Worm (Caenorhabditis elegans) whole organism, late embryonic: ENCODE data around the gene ZC506.1.

Experiments
- ahr-1 ChIP-seq: sonication (generic microtip); optimal IDR thresholded peaks from 2 replicates; lab custom pipeline; 2016; ENCODE audit warnings: missing genetic modification characterization, missing compliant biosample characterization
- ceh-14 ChIP-seq: sonication (generic microtip); optimal IDR thresholded peaks from 2 replicates; lab custom pipeline; 2016; ENCODE audit warnings: missing genotype, missing genetic modification characterization, missing compliant biosample characterization
- fkh-10 ChIP-seq: fragments of 150-350 bp; optimal IDR thresholded peaks from 2 replicates; lab custom pipeline; 2014; ENCODE audit warnings: missing biosample characterization, missing genetic modification reagents, missing genetic modification characterization
- lim-6 ChIP-seq: sonication (generic microtip); optimal IDR thresholded peaks from 2 replicates; lab custom pipeline; 2016; ENCODE audit warnings: missing genetic modification characterization, missing compliant biosample characterization
- lin-11 ChIP-seq: fragments of 200-800 bp; sonication (Bioruptor generic); optimal IDR thresholded peaks from 2 replicates; lab custom pipeline; 2018; ENCODE audit warnings: mild to moderate bottlenecking, missing genetic modification characterization, missing compliant biosample characterization
- mec-3 ChIP-seq: sonication (generic microtip); optimal IDR thresholded peaks from 2 replicates; lab custom pipeline; 2016; ENCODE audit warnings: borderline replicate concordance, missing genetic modification characterization, missing compliant biosample characterization
- nhr-11 ChIP-seq: fragments of 150-350 bp; optimal IDR thresholded peaks from 2 replicates; lab custom pipeline; 2014; ENCODE audit warnings: missing biosample characterization, missing genetic modification characterization
- odd-2 ChIP-seq: sonication (generic microtip); optimal IDR thresholded peaks from 2 replicates; lab custom pipeline; 2017; ENCODE audit warnings: antibody characterized with exemption, mild to moderate bottlenecking, missing genetic modification characterization, missing compliant biosample characterization

DNA sequence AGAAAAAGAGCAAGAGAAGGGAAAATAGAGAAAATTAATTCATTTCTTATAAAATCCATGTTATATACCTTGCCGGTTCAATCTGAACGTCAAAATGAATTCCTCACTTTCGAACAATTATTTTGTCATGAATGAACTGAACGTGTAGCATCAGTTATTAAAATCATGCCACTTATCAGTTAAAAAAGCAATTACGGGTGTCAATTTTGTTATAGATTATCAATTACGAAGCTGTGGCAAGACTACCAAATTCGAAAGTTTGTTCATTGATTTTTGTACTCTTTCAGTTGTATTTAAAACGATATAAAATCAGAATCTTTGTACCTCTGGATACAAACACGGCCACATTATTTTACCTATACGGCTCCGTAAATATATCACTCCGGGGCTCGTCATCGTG is 38.6 kb downstream of the ZC506.1 start:
- TF ChIP-seq ahr-1 (no peak), mec-3 (tag; lab: Kevin White, UChicago) (no peak), ceh-14 (tag; lab: Kevin White, UChicago) (no peak), lim-6 (tag; lab: Kevin White, UChicago) (no peak), fkh-10 (GFP tag; lab: Kevin White, UChicago) (no peak), lin-11 (tag; lab: Kevin White, UChicago) (no peak), nhr-11 (no peak), odd-2 (tag; lab: Kevin White, UChicago) (no peak)
